Fruit fly (Drosophila melanogaster) whole organism, prepupa: ENCODE results near the gene Snmp1.

ENCODE experiments used
- CG10669 ChIP-seq: fragments of 200-800 bp; sonication (Bioruptor generic); optimal IDR thresholded peaks from 3 replicates; lab custom pipeline; 2018; ENCODE audit warnings: missing biosample characterization, mild to moderate bottlenecking, missing genetic modification characterization, moderate library complexity
- CG8632 ChIP-seq: fragments of 200-800 bp; sonication (Bioruptor generic); optimal IDR thresholded peaks from 3 replicates; lab custom pipeline; 2016; ENCODE audit warnings: missing biosample characterization, missing genetic modification characterization
- fkh ChIP-seq: fragments of 200-800 bp; sonication (Bioruptor generic); optimal IDR thresholded peaks from 3 replicates; lab custom pipeline; 2017; ENCODE audit warnings: missing biosample characterization, mild to moderate bottlenecking, missing genetic modification characterization, moderate library complexity
- spab ChIP-seq: fragments of 200-800 bp; sonication (Bioruptor generic); optimal IDR thresholded peaks from 2 replicates; lab custom pipeline; 2017; ENCODE audit warnings: missing biosample characterization, mild to moderate bottlenecking, missing genetic modification characterization, missing genetic modification reagents

DNA sequence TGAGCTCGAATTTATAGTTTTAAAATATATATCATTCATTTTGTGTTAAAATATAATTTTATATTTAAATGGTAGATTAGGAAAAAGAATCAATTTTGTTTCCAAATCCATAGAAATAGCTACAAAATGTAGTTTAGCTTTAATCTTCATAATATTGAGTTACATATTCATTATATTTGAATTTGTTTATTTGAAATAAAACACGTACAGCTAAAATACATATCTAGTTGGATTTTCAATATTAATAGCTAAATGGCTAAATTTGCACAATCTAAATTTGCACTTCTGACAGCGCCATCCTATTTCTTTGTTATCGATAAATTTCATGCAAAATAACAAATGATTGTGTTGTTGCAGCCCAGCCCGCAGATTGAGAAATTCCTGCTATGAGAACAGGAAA, 34.1 kb downstream of the Snmp1 start, which contains the start of gene Usp8:
- TF ChIP-seq spab (GFP tag; lab: Kevin White, UChicago) (no peak), CG10669 (GFP tag; lab: Kevin White, UChicago) (no peak), CG8632 (no peak), fkh (GFP tag; lab: Kevin White, UChicago) (no peak)
